Worm (Caenorhabditis elegans): Measurements from ENCODE around the gene ZC190.2.

ce11 chrV:8662056-8663006 lies 18.8 kb upstream of the ZC190.2 start:
- TF ChIP-seq pes-1 (GFP tag; IDR thresholded peaks at IDR 0.05) (no peak), ama-1 (optimal IDR thresholded peaks at IDR 0.05) (no peak), tbx-37 (GFP tag; conservative IDR thresholded peaks at IDR 0.05) (no peak), tbx-11 (GFP tag; IDR thresholded peaks at IDR 0.05) (no peak), B0310.2 (tag; optimal IDR thresholded peaks at IDR 0.05) (no peak), aly-1 (tag; optimal IDR thresholded peaks at IDR 0.05) (no peak), ets-7 (tag; optimal IDR thresholded peaks at IDR 0.05) (no peak)

Data from whole organism, early embryonic.